Fruit fly (Drosophila melanogaster) whole organism, embryonic: ENCODE data around the gene CG7702.
A peak's percentile ranks its signal among the peaks of the same experiment; 100 is the strongest.

Source experiments
- CG10267 ChIP-seq: fragments of 200-800 bp; sonication (Bioruptor generic); optimal IDR thresholded peaks from 2 replicates; lab custom pipeline; 2018; ENCODE audit warnings: missing biosample characterization, mild to moderate bottlenecking, missing genetic modification characterization, moderate library complexity
- CG11695 ChIP-seq: fragments of 200-800 bp; sonication (Bioruptor generic); IDR thresholded peaks from 3 replicates; pipeline ENCODE4 v1.3.6; 2022; ENCODE audit warnings: missing biosample characterization, missing genetic modification characterization
- CG12744 ChIP-seq: fragments of 200-800 bp; sonication (Bioruptor generic); optimal IDR thresholded peaks from 2 replicates; lab custom pipeline; 2016; ENCODE audit warnings: missing biosample characterization, missing genetic modification characterization
- CG13296 ChIP-seq: fragments of 200-800 bp; sonication (Bioruptor generic); optimal IDR thresholded peaks from 3 replicates; lab custom pipeline; 2018; ENCODE audit warnings: missing biosample characterization, mild to moderate bottlenecking, missing genetic modification characterization
- CG13775 ChIP-seq: fragments of 200-800 bp; sonication (Bioruptor generic); optimal IDR thresholded peaks from 3 replicates; lab custom pipeline; 2017; ENCODE audit warnings: missing biosample characterization, mild to moderate bottlenecking, missing genetic modification characterization
- CG14014 ChIP-seq: fragments of 200-800 bp; sonication (Bioruptor generic); IDR thresholded peaks from 2 replicates; pipeline ENCODE4 v1.3.6; 2022; ENCODE audit warnings: missing biosample characterization, missing genetic modification characterization
- CG14710 ChIP-seq: fragments of 200-800 bp; sonication (Bioruptor generic); optimal IDR thresholded peaks from 3 replicates; lab custom pipeline; 2019; ENCODE audit warnings: missing biosample characterization, mild to moderate bottlenecking, missing genetic modification characterization, moderate library complexity
- CG1603 ChIP-seq: fragments of 200-800 bp; sonication (Bioruptor generic); optimal IDR thresholded peaks from 2 replicates; lab custom pipeline; 2019; ENCODE audit warnings: missing biosample characterization, mild to moderate bottlenecking, missing genetic modification characterization, moderate library complexity
- CG1647 ChIP-seq: fragments of 200-800 bp; sonication (Bioruptor generic); optimal IDR thresholded peaks from 3 replicates; lab custom pipeline; 2016; ENCODE audit warnings: missing biosample characterization, missing genetic modification characterization
- CG17186 ChIP-seq: fragments of 200-800 bp; sonication (Bioruptor generic); optimal IDR thresholded peaks from 3 replicates; lab custom pipeline; 2017; ENCODE audit warnings: missing biosample characterization, missing genetic modification reagents, missing genetic modification characterization
- CG17385 ChIP-seq: fragments of 200-800 bp; sonication (Bioruptor generic); optimal IDR thresholded peaks from 3 replicates; lab custom pipeline; 2018; ENCODE audit warnings: missing biosample characterization, mild to moderate bottlenecking, missing genetic modification characterization
- CG17912 ChIP-seq: fragments of 200-800 bp; sonication (Bioruptor generic); optimal IDR thresholded peaks from 2 replicates; lab custom pipeline; 2018; ENCODE audit warnings: missing biosample characterization, mild to moderate bottlenecking, missing genetic modification characterization
- CG18011 ChIP-seq: fragments of 200-800 bp; sonication (Bioruptor generic); optimal IDR thresholded peaks from 2 replicates; lab custom pipeline; 2017; ENCODE audit warnings: missing biosample characterization, missing genetic modification characterization, mild to moderate bottlenecking, moderate library complexity, missing genotype
- CG18599 ChIP-seq: fragments of 200-800 bp; sonication (Bioruptor generic); optimal IDR thresholded peaks from 3 replicates; lab custom pipeline; 2017; ENCODE audit warnings: missing biosample characterization, missing genetic modification characterization, mild to moderate bottlenecking, moderate library complexity, missing genetic modification reagents
- CG2120 ChIP-seq: fragments of 200-800 bp; sonication (Bioruptor generic); optimal IDR thresholded peaks from 3 replicates; lab custom pipeline; 2016; ENCODE audit warnings: missing biosample characterization, missing genetic modification characterization
- CG32772 ChIP-seq: fragments of 200-800 bp; sonication (Bioruptor generic); IDR thresholded peaks from 2 replicates; pipeline ENCODE4 v1.3.6; 2022; ENCODE audit warnings: missing biosample characterization, missing genetic modification characterization
- CG34376 ChIP-seq: fragments of 200-800 bp; sonication (Bioruptor generic); optimal IDR thresholded peaks from 2 replicates; lab custom pipeline; 2018; ENCODE audit warnings: missing biosample characterization, mild to moderate bottlenecking, missing genetic modification characterization
- CG3847 ChIP-seq: fragments of 200-800 bp; sonication (Bioruptor generic); IDR thresholded peaks from 2 replicates; pipeline ENCODE4 v1.3.6; 2022; ENCODE audit warnings: missing biosample characterization, missing genetic modification characterization
- CG3995 ChIP-seq: fragments of 200-800 bp; sonication (Bioruptor generic); optimal IDR thresholded peaks from 3 replicates; lab custom pipeline; 2016; ENCODE audit warnings: missing biosample characterization, missing genetic modification characterization
- CG4424 ChIP-seq: fragments of 200-800 bp; sonication (Bioruptor generic); optimal IDR thresholded peaks from 3 replicates; lab custom pipeline; 2016; ENCODE audit warnings: missing biosample characterization, missing genetic modification characterization
- CG5180 ChIP-seq: fragments of 200-800 bp; sonication (Bioruptor generic); optimal IDR thresholded peaks from 3 replicates; lab custom pipeline; 2017; ENCODE audit warnings: missing biosample characterization, missing genetic modification characterization, mild to moderate bottlenecking, moderate library complexity, missing genetic modification reagents
- CG7745 ChIP-seq: fragments of 200-800 bp; sonication (Bioruptor generic); optimal IDR thresholded peaks from 2 replicates; lab custom pipeline; 2018; ENCODE audit warnings: missing biosample characterization, mild to moderate bottlenecking, missing genetic modification characterization, moderate library complexity
- CG8388 ChIP-seq: fragments of 200-800 bp; sonication (Bioruptor generic); optimal IDR thresholded peaks from 2 replicates; lab custom pipeline; 2019; ENCODE audit warnings: missing biosample characterization, mild to moderate bottlenecking, missing genetic modification characterization, moderate library complexity
- CG8924 ChIP-seq: fragments of 200-800 bp; optimal IDR thresholded peaks from 3 replicates; lab custom pipeline; 2019; ENCODE audit warnings: missing biosample characterization, mild to moderate bottlenecking, missing genetic modification characterization, moderate library complexity
- Chrac-16 ChIP-seq: fragments of 200-800 bp; sonication (Bioruptor generic); optimal IDR thresholded peaks from 3 replicates; lab custom pipeline; 2016; ENCODE audit warnings: missing biosample characterization, missing genetic modification characterization
- Dbx ChIP-seq: fragments of 200-800 bp; sonication (Bioruptor generic); IDR thresholded peaks from 3 replicates; pipeline ENCODE4 v1.3.6; 2022; ENCODE audit warnings: missing biosample characterization, missing genetic modification characterization
- Dip3 ChIP-seq: fragments of 200-800 bp; sonication (Bioruptor generic); optimal IDR thresholded peaks from 3 replicates; lab custom pipeline; 2016; ENCODE audit warnings: missing biosample characterization, missing genetic modification characterization
- Dll ChIP-seq: fragments of 200-800 bp; sonication (Bioruptor generic); IDR thresholded peaks from 4 replicates; pipeline ENCODE4 v1.3.6; 2022; ENCODE audit warnings: missing biosample characterization, missing genetic modification characterization; ENCODE audit not compliant: partially characterized antibody
- Dp ChIP-seq: fragments of 200-800 bp; sonication (Bioruptor generic); optimal IDR thresholded peaks from 2 replicates; lab custom pipeline; 2018; ENCODE audit warnings: missing biosample characterization, mild to moderate bottlenecking, missing genetic modification characterization, moderate library complexity
- Ets97D ChIP-seq: fragments of 200-800 bp; sonication (Bioruptor generic); optimal IDR thresholded peaks from 3 replicates; lab custom pipeline; 2016; ENCODE audit warnings: missing biosample characterization, missing genetic modification characterization
- Mad ChIP-seq: fragments of 200-800 bp; sonication (Bioruptor generic); optimal IDR thresholded peaks from 2 replicates; lab custom pipeline; 2016; ENCODE audit warnings: missing biosample characterization, missing genetic modification characterization
- NfI ChIP-seq: fragments of 200-800 bp; sonication (Bioruptor generic); optimal IDR thresholded peaks from 3 replicates; lab custom pipeline; 2018; ENCODE audit warnings: missing biosample characterization, mild to moderate bottlenecking, missing genetic modification characterization, moderate library complexity
- Poxn ChIP-seq: fragments of 200-800 bp; sonication (Bioruptor generic); IDR thresholded peaks from 2 replicates; pipeline ENCODE4 v1.3.6; 2022; ENCODE audit warnings: missing biosample characterization, missing genetic modification characterization
- Side ChIP-seq: fragments of 200-800 bp; sonication (Bioruptor generic); optimal IDR thresholded peaks from 2 replicates; lab custom pipeline; 2016; ENCODE audit warnings: missing biosample characterization, missing genetic modification characterization
- Sox100B ChIP-seq: fragments of 200-800 bp; sonication (Bioruptor generic); optimal IDR thresholded peaks from 3 replicates; lab custom pipeline; 2018; ENCODE audit warnings: missing biosample characterization, mild to moderate bottlenecking, missing genetic modification characterization
- Ssrp ChIP-seq: fragments of 200-800 bp; sonication (Bioruptor generic); optimal IDR thresholded peaks from 2 replicates; lab custom pipeline; 2018; ENCODE audit warnings: missing biosample characterization, mild to moderate bottlenecking, missing genetic modification characterization, moderate library complexity
- ac ChIP-seq: fragments of 200-800 bp; sonication (Bioruptor generic); optimal IDR thresholded peaks from 3 replicates; lab custom pipeline; 2017; ENCODE audit warnings: missing biosample characterization, mild to moderate bottlenecking, missing genetic modification characterization
- btn ChIP-seq: fragments of 200-800 bp; sonication (Bioruptor generic); optimal IDR thresholded peaks from 2 replicates; lab custom pipeline; 2016; ENCODE audit warnings: missing biosample characterization, missing genetic modification characterization
- chm ChIP-seq: fragments of 200-800 bp; sonication (Bioruptor generic); IDR thresholded peaks from 2 replicates; pipeline ENCODE4 v1.3.6; 2022; ENCODE audit warnings: missing biosample characterization, missing genetic modification characterization
- ci ChIP-seq: fragments of 200-800 bp; sonication (Bioruptor generic); IDR thresholded peaks from 3 replicates; pipeline ENCODE4 v1.3.6; 2022; ENCODE audit warnings: missing biosample characterization, missing genetic modification characterization
- eve ChIP-seq, 2 experiments: fragments of >200 bp; optimal IDR thresholded peaks; 2 replicates each; lab custom pipeline; 2017; ENCODE audit warnings: missing biosample characterization in 2 of 2, missing genetic modification characterization in 2 of 2
- fu2 ChIP-seq: fragments of 200-800 bp; sonication (Bioruptor generic); optimal IDR thresholded peaks from 2 replicates; lab custom pipeline; 2016; ENCODE audit warnings: missing biosample characterization, missing genetic modification characterization
- hth ChIP-seq: fragments of >200 bp; optimal IDR thresholded peaks from 2 replicates; lab custom pipeline; 2017; ENCODE audit warnings: inconsistent platforms
- kni ChIP-seq: fragments of 200-800 bp; sonication (Bioruptor generic); optimal IDR thresholded peaks from 3 replicates; lab custom pipeline; 2017; ENCODE audit warnings: mild to moderate bottlenecking, missing biosample characterization, missing genetic modification reagents, missing genetic modification characterization
- lmd ChIP-seq: fragments of 200-800 bp; sonication (Bioruptor generic); IDR thresholded peaks from 2 replicates; pipeline ENCODE4 v1.3.6; 2022; ENCODE audit warnings: missing biosample characterization, missing genetic modification characterization
- mirr ChIP-seq: fragments of 200-800 bp; sonication (Bioruptor generic); optimal IDR thresholded peaks from 3 replicates; lab custom pipeline; 2018; ENCODE audit warnings: missing biosample characterization, mild to moderate bottlenecking, missing genetic modification characterization
- phol ChIP-seq: fragments of 200-800 bp; sonication (Bioruptor generic); optimal IDR thresholded peaks from 3 replicates; lab custom pipeline; 2018; ENCODE audit warnings: missing biosample characterization, mild to moderate bottlenecking, missing genetic modification characterization, moderate library complexity
- prd ChIP-seq, 3 experiments: fragments of >200 bp in 2 of 3; fragments of 200-800 bp in 1 of 3; sonication (Bioruptor generic) in 1 of 3; optimal IDR thresholded peaks in 2 of 3; IDR thresholded peaks in 1 of 3; 2 replicates in 2 of 3; 3 replicates in 1 of 3; pipeline versions ENCODE4 v1.3.6 to Lab custom; 2017 to 2022; ENCODE audit warnings: missing biosample characterization in 1 of 3, missing genetic modification characterization in 1 of 3
- schlank ChIP-seq: fragments of 200-800 bp; sonication (Bioruptor generic); optimal IDR thresholded peaks from 2 replicates; lab custom pipeline; 2018; ENCODE audit warnings: missing biosample characterization, mild to moderate bottlenecking, missing genetic modification characterization
- unc-4 ChIP-seq: fragments of 200-800 bp; sonication (Bioruptor generic); IDR thresholded peaks from 2 replicates; pipeline ENCODE4 v1.3.6; 2022; ENCODE audit warnings: missing biosample characterization, missing genetic modification characterization; ENCODE audit not compliant: partially characterized antibody
- usp ChIP-seq: fragments of >200 bp; optimal IDR thresholded peaks from 2 replicates; lab custom pipeline; 2017; ENCODE audit warnings: missing biosample characterization, missing genetic modification characterization

CG7702 gene

DNA sequence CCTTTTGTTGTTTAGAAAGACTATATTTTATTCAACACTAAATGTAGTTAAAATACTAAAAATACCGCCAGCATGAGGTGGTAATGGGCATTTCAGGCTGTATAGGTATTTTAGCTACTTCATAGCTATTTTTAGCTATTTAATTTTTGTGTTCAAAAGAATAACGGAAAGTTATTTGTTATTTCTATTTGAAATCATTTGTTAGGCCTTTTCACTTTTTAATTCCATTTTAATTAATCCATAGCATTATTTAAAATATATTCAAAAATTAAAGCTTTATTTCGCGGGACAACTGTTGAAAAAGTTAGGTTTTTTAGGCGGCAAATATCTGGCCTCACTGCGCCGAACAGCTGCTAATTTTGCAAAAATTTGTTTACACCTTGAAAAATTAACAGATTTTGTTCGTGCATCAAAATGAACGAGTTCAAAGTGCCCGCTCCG, 8.3 kb downstream of the CG7702 start, which contains the start of the genes dind and CG7706 (continued):
- no peak for TF ChIP-seq CG4424 (GFP tag; lab: Kevin White, UChicago)
- TF ChIP-seq Dp (GFP tag; lab: Kevin White, UChicago), result peak; percentile 40
- no peak for TF ChIP-seq usp
- TF ChIP-seq CG34376 (GFP tag; lab: Kevin White, UChicago), result no peak
- TF ChIP-seq mirr (GFP tag; lab: Kevin White, UChicago), result no peak
- no peak for TF ChIP-seq Ssrp (tag; lab: Kevin White, UChicago)
- TF ChIP-seq Dbx (GFP tag; lab: Robert Waterston, UW), result no peak
- TF ChIP-seq Mad, result no peak
- peak; percentile 38; the same call in 1 of the 2 replicates for TF ChIP-seq CG3847 (GFP tag; lab: Robert Waterston, UW)
- no peak for TF ChIP-seq schlank (tag; lab: Kevin White, UChicago)
- no peak for TF ChIP-seq Ets97D (GFP tag; lab: Kevin White, UChicago)
- TF ChIP-seq CG5180 (GFP tag; lab: Kevin White, UChicago), result no peak
- TF ChIP-seq CG10267, result peak; percentile 90
- TF ChIP-seq CG1647, result no peak
- no peak for TF ChIP-seq CG3995 (GFP tag; lab: Kevin White, UChicago)
- no peak for TF ChIP-seq CG14014 (GFP tag; lab: Robert Waterston, UW)
- no peak for TF ChIP-seq Sox100B (GFP tag; lab: Kevin White, UChicago)
- peak; percentile 33 for TF ChIP-seq CG2120 (GFP tag; lab: Kevin White, UChicago)
- TF ChIP-seq unc-4, result no peak
- no peak for TF ChIP-seq kni (GFP tag; lab: Kevin White, UChicago)
- TF ChIP-seq CG14710 (tag; lab: Kevin White, UChicago), result no peak
- no peak for TF ChIP-seq Dll (GFP tag; lab: Robert Waterston, UW)
- peak; percentile 78 for TF ChIP-seq CG7745
- no peak for TF ChIP-seq ac (GFP tag; lab: Kevin White, UChicago)
- TF ChIP-seq CG17912 (GFP tag; lab: Kevin White, UChicago), result no peak
- no peak for TF ChIP-seq Poxn
- no peak for TF ChIP-seq btn (GFP tag; lab: Kevin White, UChicago)
- peak; percentile 52 for TF ChIP-seq phol
- TF ChIP-seq CG13296 (GFP tag; lab: Kevin White, UChicago), result no peak
- TF ChIP-seq fu2 (GFP tag; lab: Kevin White, UChicago), result no peak
- TF ChIP-seq lmd, result no peak
- TF ChIP-seq CG8388, result no peak
- no peak for TF ChIP-seq chm (GFP tag; lab: Robert Waterston, UW)
- no peak for TF ChIP-seq prd (optimal IDR thresholded peaks at IDR 0.05; lab: Kevin White, UChicago)
- no peak for TF ChIP-seq prd (GFP tag; IDR thresholded peaks at IDR 0.05; lab: Robert Waterston, UW)
- no peak for TF ChIP-seq eve (GFP tag; optimal IDR thresholded peaks at IDR 0.05; lab: Kevin White, UChicago)
- TF ChIP-seq CG11695 (GFP tag; lab: Robert Waterston, UW), result no peak
- no peak for TF ChIP-seq CG32772
- TF ChIP-seq hth (lab: Kevin White, UChicago), result no peak
- no peak for TF ChIP-seq Chrac-16 (GFP tag; lab: Kevin White, UChicago)
- TF ChIP-seq Side, result no peak
- TF ChIP-seq CG17385 (GFP tag; lab: Kevin White, UChicago), result no peak
- TF ChIP-seq CG8924 (tag; lab: Kevin White, UChicago), result peak; percentile 4
- TF ChIP-seq CG1603 (tag; lab: Kevin White, UChicago), result no peak
- TF ChIP-seq CG18011 (GFP tag; lab: Kevin White, UChicago), result peak; percentile 42
- TF ChIP-seq CG17186, result no peak
- no peak for TF ChIP-seq NfI (GFP tag; lab: Kevin White, UChicago)
- TF ChIP-seq Dip3 (GFP tag; lab: Kevin White, UChicago), result peak; percentile 0
- no peak for TF ChIP-seq ci (GFP tag; lab: Robert Waterston, UW)
- TF ChIP-seq CG13775 (GFP tag; lab: Kevin White, UChicago), result peak; percentile 15
- TF ChIP-seq CG12744, result no peak
- TF ChIP-seq CG18599 (GFP tag; lab: Kevin White, UChicago), result no peak
